Fruit fly (Drosophila melanogaster): Measurements from ENCODE around the gene CG14273.

The CG14273 gene

DNA sequence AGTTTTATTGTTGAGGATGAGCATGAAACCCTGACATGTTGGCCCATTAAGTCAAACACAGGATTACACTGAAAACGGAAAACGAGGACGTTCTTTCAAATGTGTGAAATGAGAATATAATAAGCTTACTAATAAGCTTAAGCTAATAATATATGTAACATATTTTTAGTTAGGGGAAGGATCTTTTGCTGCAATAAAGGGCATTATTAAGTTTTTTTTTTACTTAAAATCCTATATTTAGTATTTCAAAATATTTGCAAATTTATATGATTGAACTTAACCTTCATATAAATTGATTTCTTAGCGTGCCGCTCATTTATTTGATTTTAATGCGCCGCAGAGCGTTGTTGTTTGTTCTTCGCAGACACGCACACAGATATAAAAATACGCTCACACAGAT, 9.3 kb upstream of the CG14273 start:
- TF ChIP-seq toe (GFP tag; optimal IDR thresholded peaks at IDR 0.05) (no peak), tj (GFP tag; optimal IDR thresholded peaks at IDR 0.05) (no peak), cnc (optimal IDR thresholded peaks at IDR 0.05) (no peak), CG7045 (GFP tag; optimal IDR thresholded peaks at IDR 0.05) (no peak), Crg-1 (GFP tag; optimal IDR thresholded peaks at IDR 0.05) (no peak), CG1620 (GFP tag; optimal IDR thresholded peaks at IDR 0.05) (no peak), kay (GFP tag; ENCODE audit: borderline replicate concordance) (no peak)

DNA sequence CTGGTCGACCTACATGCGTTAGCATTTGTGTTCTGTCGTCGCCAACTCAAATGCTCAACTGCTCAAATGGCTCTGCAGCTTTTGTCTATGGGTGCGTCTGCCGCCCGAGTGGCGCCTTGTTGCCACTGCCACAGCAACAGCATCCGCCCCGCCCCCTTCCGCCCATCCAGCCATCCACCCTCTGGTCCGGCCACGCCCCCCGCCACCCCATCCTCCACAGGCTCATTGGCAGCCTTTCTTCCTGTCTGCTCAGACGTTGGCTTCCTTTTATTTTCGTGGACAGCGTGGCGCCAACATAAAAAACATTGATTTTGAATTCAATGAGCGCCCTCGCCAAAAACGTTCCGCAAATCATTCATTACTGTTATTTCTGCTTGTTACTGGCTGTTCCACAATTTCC, 8.9 kb upstream of the CG14273 start:
- TF ChIP-seq CG11617 (GFP tag; optimal IDR thresholded peaks at IDR 0.05) (no peak), Mnt (GFP tag; optimal IDR thresholded peaks at IDR 0.05) (no peak), cnc (optimal IDR thresholded peaks at IDR 0.05) (no peak), Crg-1 (GFP tag; optimal IDR thresholded peaks at IDR 0.05) (no peak), Clk (GFP tag; optimal IDR thresholded peaks at IDR 0.05) (no peak), CG7045 (GFP tag; optimal IDR thresholded peaks at IDR 0.05) (no peak), Hr96 (GFP tag; optimal IDR thresholded peaks at IDR 0.05) (no peak), ovo (GFP tag; optimal IDR thresholded peaks at IDR 0.05) (no peak), CG33017 (tag; optimal IDR thresholded peaks at IDR 0.05) (no peak), pad (GFP tag; optimal IDR thresholded peaks at IDR 0.05) (no peak), CG7101 (tag; optimal IDR thresholded peaks at IDR 0.05) (no peak)

DNA sequence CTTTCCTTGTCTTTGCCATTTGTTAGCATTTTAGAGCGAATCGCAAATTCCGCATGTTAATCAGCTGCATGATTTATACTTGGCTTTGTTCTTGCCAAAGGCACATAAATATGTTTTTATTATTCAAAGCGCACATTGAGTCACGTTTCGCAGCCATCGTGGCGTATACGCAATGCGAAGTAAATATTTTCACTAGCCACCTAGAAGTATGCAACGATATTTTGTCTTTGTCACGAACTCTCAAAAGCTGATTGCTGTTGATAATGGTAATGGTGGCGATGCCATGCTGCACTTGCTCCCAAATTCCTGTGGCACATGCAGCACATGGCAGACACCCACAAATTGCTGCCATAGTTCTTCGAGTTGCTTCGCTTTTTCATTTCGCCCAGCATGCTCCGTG, 7.8 kb upstream of the CG14273 start:
- peak; percentile 20 for TF ChIP-seq bab1 (GFP tag; optimal IDR thresholded peaks at IDR 0.05)
- no peak for TF ChIP-seq ovo (GFP tag; optimal IDR thresholded peaks at IDR 0.05)

DNA sequence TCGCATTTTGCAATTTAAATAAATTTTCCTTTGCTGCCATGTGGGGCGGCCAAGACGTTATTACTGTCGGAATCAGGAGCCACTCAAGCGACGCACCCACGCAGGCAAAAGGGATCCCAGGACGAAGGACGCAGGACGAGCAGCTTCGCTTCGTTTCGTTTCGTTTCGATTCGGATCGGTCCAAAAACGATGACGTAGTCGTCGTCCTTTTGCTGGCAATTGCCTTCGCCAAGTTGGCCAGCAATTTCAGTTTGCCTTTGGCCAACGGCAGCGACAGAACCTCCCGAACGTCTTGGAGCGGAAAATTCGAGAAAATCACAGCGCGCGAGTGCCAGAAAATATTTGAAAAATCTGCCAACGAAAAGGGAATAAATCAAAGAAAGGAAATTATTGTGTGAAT, 4.5 kb upstream of the CG14273 start, which contains the start of gene witty:
TSS of gene witty (plus strand) at position 249 of the 400 bp plus-strand sequence.
- TF ChIP-seq Crg-1 (GFP tag; optimal IDR thresholded peaks at IDR 0.05) (no peak), kay (GFP tag; ENCODE audit: borderline replicate concordance) (no peak), Mnt (GFP tag; optimal IDR thresholded peaks at IDR 0.05) (no peak), Clk (GFP tag; optimal IDR thresholded peaks at IDR 0.05) (no peak), CG5204 (GFP tag; optimal IDR thresholded peaks at IDR 0.05) (no peak), CG7045 (GFP tag; optimal IDR thresholded peaks at IDR 0.05) (no peak), bab1 (GFP tag; optimal IDR thresholded peaks at IDR 0.05) (no peak), CG1620 (GFP tag; optimal IDR thresholded peaks at IDR 0.05) (no peak)

DNA sequence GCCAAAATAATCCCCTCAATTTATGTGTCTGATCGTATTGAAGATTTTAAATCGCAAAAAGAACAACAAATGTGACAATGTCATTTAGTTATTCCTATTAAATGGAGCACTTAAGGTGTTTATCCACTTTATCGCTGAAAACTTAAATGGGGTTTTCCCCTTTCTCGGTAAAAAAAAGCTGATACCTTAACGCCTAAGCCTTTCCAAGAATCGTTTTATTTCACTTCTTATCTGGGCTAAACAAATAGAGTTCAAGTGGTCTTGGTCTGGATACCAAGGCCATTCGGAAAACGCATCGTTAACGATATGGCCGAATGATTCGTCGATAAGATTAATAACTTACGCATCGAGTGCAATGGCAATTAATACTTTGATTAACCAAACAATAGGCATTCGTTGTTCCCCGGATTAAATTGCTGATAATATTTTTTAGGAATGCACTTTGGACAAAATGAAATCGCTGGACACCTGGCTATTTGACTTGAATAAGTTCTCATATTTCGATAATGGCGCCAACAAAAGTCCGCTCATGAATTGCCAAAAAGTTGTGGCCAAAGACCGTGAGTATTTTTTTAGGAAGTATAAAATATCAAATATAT, 2.6 kb upstream of the CG14273 start:
- TF ChIP-seq tj (GFP tag; optimal IDR thresholded peaks at IDR 0.05) (no peak), CG11617 (GFP tag; optimal IDR thresholded peaks at IDR 0.05) (no peak)

DNA sequence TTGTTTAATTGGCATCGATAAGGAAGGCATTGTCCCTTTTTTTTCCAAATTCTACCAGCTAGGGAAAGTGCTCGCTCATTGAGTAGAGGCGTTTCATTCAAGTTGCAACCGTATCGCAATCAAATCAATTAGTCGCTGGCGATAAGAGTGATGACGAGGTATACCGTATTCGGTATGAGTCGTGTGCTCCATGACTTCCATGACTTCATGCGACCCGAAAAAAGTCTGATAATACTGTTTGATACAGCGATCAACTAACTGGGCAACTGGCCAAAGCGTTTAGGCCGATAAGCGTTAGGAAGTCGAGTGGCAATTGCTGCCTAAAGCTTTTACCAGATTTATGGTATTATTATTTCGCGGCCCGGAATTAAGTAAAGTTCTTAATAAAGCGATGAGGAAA, 2.0 kb downstream of the CG14273 start:
- TF ChIP-seq ovo (GFP tag; optimal IDR thresholded peaks at IDR 0.05) (no peak), cnc (optimal IDR thresholded peaks at IDR 0.05) (no peak), tj (GFP tag; optimal IDR thresholded peaks at IDR 0.05) (no peak), bab1 (GFP tag; optimal IDR thresholded peaks at IDR 0.05) (no peak), cic (GFP tag; optimal IDR thresholded peaks at IDR 0.05) (peak; percentile 71), CG12768 (GFP tag; optimal IDR thresholded peaks at IDR 0.05) (no peak)

DNA sequence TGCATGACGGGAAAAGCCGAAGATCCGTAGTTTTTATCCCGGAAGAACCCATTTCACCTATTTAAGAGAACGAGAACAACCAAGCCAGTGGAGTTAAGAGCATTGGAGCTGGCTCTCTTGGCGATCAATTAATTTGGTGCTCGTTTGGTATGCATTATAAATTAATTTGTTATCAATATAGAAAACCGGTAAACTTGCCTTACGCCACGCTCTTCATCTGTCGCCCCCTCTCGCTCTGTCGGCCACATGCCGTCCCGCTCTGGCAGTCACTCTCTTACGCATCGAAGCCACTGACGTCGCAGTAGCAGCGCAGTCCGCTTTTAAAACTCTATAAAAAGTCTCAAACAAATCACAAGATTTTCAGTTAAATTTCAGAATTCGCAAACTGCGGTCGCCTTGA, 3.8 kb downstream of the CG14273 start, which contains the start of gene CG7778:
TSS of gene CG7778 (plus strand) at position 361 of the 400 bp plus-strand sequence.
- TF ChIP-seq CG5204 (GFP tag; optimal IDR thresholded peaks at IDR 0.05) (no peak), bab1 (GFP tag; optimal IDR thresholded peaks at IDR 0.05) (no peak), CG7045 (GFP tag; optimal IDR thresholded peaks at IDR 0.05) (no peak), CG33017 (tag; optimal IDR thresholded peaks at IDR 0.05) (no peak), cic (GFP tag; optimal IDR thresholded peaks at IDR 0.05) (no peak), Mnt (GFP tag; optimal IDR thresholded peaks at IDR 0.05) (no peak), CG11617 (GFP tag; optimal IDR thresholded peaks at IDR 0.05) (no peak), ovo (GFP tag; optimal IDR thresholded peaks at IDR 0.05) (no peak), CG14711 (tag; optimal IDR thresholded peaks at IDR 0.05) (no peak), CG1620 (GFP tag; optimal IDR thresholded peaks at IDR 0.05) (no peak), cnc (optimal IDR thresholded peaks at IDR 0.05) (no peak), CG12768 (GFP tag; optimal IDR thresholded peaks at IDR 0.05) (no peak), Crg-1 (GFP tag; optimal IDR thresholded peaks at IDR 0.05) (no peak)

DNA sequence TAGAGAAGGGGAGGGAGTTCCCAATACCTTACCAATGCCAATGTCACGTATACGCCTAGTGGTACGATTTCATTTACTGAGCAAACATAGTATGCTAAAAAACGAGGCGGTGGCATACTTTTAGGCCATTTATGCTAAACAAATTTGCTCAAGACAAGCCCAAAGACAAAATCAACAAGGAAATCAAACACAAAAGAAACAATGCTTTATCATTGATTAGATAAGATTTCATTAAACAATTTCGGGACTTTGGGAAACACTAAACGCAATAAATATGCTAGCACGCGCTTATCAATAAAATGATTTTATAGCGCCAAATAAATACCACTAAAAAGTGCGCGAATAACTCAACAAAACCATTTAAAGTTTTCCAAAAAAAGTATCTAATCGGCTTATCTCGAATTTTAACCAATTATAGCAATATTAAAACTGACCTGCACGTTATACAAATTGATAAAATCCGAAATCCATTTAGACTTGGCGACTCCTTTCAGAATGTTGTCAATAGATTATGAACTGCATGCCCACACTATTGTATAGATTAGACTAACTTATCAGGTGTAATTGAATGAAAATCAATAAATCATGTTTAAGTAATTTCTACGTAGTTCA, 8.2 kb downstream of the CG14273 start:
- TF ChIP-seq CG1620 (GFP tag; optimal IDR thresholded peaks at IDR 0.05) (no peak), Mnt (GFP tag; optimal IDR thresholded peaks at IDR 0.05) (no peak), toe (GFP tag; optimal IDR thresholded peaks at IDR 0.05) (no peak), Crg-1 (GFP tag; optimal IDR thresholded peaks at IDR 0.05) (no peak), cic (GFP tag; optimal IDR thresholded peaks at IDR 0.05) (no peak), CG7101 (tag; optimal IDR thresholded peaks at IDR 0.05) (no peak), kay (GFP tag; ENCODE audit: borderline replicate concordance) (peak; percentile 56), ovo (GFP tag; optimal IDR thresholded peaks at IDR 0.05) (no peak)
